Fruit fly (Drosophila melanogaster): ENCODE results near the gene Dip-B.

Gene Dip-B

DNA sequence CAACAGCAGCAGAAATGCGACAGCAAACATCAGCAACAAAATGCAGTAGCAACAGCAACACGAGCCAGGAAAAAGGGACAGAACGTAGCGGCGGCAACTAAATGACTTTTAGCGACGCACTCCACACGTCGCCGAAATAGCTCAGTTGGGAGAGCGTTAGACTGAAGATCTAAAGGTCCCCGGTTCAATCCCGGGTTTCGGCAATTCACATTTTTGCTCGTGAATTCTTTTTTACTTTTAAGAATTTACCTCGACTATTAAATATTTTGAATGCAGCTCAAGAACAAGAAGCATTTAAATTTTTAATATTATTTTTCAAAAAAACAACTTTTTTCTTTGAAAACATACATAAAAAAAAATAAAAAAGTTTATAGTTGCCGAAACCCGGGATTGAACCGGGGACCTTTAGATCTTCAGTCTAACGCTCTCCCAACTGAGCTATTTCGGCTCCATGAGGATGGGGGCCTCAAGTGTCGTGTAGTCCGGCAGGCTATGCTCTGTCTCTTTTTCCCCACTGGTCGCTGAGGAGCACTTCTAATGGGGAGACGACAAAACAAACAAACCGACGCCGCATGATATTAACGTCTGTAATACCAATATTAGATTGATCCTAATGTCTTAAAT, 15.8 kb downstream of the Dip-B start (continued):
- TF ChIP-seq vnd (GFP tag; IDR thresholded peaks at IDR 0.05; ENCODE audit: partially characterized antibody) (peak; percentile 65), Lhr (GFP tag; optimal IDR thresholded peaks at IDR 0.05) (no peak), gcm2 (GFP tag; optimal IDR thresholded peaks at IDR 0.05) (no peak), Dad (GFP tag; optimal IDR thresholded peaks at IDR 0.05) (no peak), CG6689 (GFP tag; IDR thresholded peaks at IDR 0.05) (no peak), Dfd (GFP tag; optimal IDR thresholded peaks at IDR 0.05) (no peak), CG1832 (GFP tag; optimal IDR thresholded peaks at IDR 0.05) (peak; percentile 27), CG16779 (GFP tag; IDR thresholded peaks at IDR 0.05) (no peak), h (optimal IDR thresholded peaks at IDR 0.05) (no peak), CG7839 (tag; optimal IDR thresholded peaks at IDR 0.05) (no peak), sna (GFP tag; IDR thresholded peaks at IDR 0.05; ENCODE audit: partially characterized antibody) (peak; percentile 67), CG4617 (GFP tag; optimal IDR thresholded peaks at IDR 0.05; ENCODE audit: borderline replicate concordance) (no peak), CG7963 (GFP tag; IDR thresholded peaks at IDR 0.05; ENCODE audit: partially characterized antibody) (peak; percentile 68), CG3407 (GFP tag; optimal IDR thresholded peaks at IDR 0.05) (no peak), Sin3A (optimal IDR thresholded peaks at IDR 0.05) (no peak), CG6791 (GFP tag; IDR thresholded peaks at IDR 0.05; ENCODE audit: partially characterized antibody) (peak; percentile 82), gro (GFP tag; optimal IDR thresholded peaks at IDR 0.05) (no peak), CG11504 (tag; optimal IDR thresholded peaks at IDR 0.05) (peak; percentile 18), CG1647 (GFP tag; optimal IDR thresholded peaks at IDR 0.05) (no peak), Doc3 (GFP tag; IDR thresholded peaks at IDR 0.05; ENCODE audit: partially characterized antibody) (no peak)

DNA sequence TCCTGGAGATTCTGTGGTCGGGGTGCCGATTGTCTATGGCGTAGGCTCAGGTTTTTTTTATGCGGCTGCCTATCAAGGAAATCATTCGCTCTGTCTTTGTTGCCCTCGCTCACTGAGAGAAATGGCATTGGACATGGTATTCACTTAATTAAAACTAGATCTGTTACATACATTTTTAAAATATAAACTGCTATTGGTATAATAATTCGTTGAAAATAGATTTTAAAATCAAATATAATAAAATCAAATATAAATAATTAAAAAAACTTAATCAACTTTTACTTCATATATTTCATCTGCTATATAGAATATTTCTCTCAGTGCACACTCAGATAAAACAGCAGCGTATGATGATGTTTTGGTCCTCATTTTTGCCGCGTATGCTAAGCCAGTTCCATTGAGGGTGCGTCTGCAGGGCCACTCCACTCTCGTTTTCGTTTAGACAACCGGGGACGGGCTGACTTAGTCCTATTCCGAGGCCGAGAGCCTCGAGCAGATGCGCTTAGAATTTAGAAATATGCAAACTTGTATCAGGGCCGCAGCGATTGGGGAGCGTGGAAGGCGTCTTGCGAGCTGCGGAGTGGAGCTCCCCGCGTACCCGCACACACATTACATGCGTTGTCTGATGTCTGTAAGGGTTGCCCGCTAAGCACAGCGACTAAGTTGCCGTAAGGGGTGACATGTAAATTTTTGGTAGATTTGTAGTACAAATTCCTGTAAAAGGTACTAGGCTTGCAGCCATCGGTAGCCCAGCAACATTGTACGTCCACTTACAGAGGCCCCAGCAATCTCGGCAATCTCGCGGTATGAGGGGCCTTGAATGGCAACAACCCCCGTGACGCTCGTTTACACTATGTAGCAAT, 17.7 kb downstream of the Dip-B start:
- peak; percentile 3 for TF ChIP-seq Fer1 (GFP tag; optimal IDR thresholded peaks at IDR 0.05)
- no peak for TF ChIP-seq Taf1 (GFP tag; IDR thresholded peaks at IDR 0.05)
- TF ChIP-seq Sox102F (GFP tag; optimal IDR thresholded peaks at IDR 0.05), result peak; percentile 31
- peak; percentile 50 for TF ChIP-seq Blimp-1 (GFP tag; optimal IDR thresholded peaks at IDR 0.05)
- TF ChIP-seq Eip74EF (GFP tag; optimal IDR thresholded peaks at IDR 0.05), result no peak
- peak; percentile 23 for TF ChIP-seq Six4 (GFP tag; optimal IDR thresholded peaks at IDR 0.05)
- no peak for TF ChIP-seq gfzf (GFP tag; optimal IDR thresholded peaks at IDR 0.05)
- TF ChIP-seq CG2875 (GFP tag; optimal IDR thresholded peaks at IDR 0.05), result no peak
- peak; percentile 66 for TF ChIP-seq CG31441 (GFP tag; IDR thresholded peaks at IDR 0.05)
- TF ChIP-seq Hr3 (GFP tag; optimal IDR thresholded peaks at IDR 0.05), result peak; percentile 19
- TF ChIP-seq odd (GFP tag; optimal IDR thresholded peaks at IDR 0.05), result peak; percentile 1
- TF ChIP-seq CG13296 (GFP tag; optimal IDR thresholded peaks at IDR 0.05), result no peak
- no peak for TF ChIP-seq CG9437 (GFP tag; optimal IDR thresholded peaks at IDR 0.05)
- no peak for TF ChIP-seq CG2116 (GFP tag; optimal IDR thresholded peaks at IDR 0.05)
- no peak for TF ChIP-seq cwo (GFP tag; optimal IDR thresholded peaks at IDR 0.05)
- TF ChIP-seq CG14860 (GFP tag; IDR thresholded peaks at IDR 0.05; ENCODE audit: partially characterized antibody), result no peak
- no peak for TF ChIP-seq CG13624 (GFP tag; optimal IDR thresholded peaks at IDR 0.05)
- peak; percentile 40 for TF ChIP-seq CG8388 (GFP tag; optimal IDR thresholded peaks at IDR 0.05)
- no peak for TF ChIP-seq Dfd (GFP tag; optimal IDR thresholded peaks at IDR 0.05)
- TF ChIP-seq YL-1 (GFP tag; optimal IDR thresholded peaks at IDR 0.05), result no peak
- TF ChIP-seq CG18619 (GFP tag; optimal IDR thresholded peaks at IDR 0.05), result peak; percentile 18
- no peak for TF ChIP-seq Aef1 (GFP tag; IDR thresholded peaks at IDR 0.05)
- no peak for TF ChIP-seq Dek (tag; optimal IDR thresholded peaks at IDR 0.05)
- peak; percentile 43 for TF ChIP-seq Sox100B (GFP tag; optimal IDR thresholded peaks at IDR 0.05)
- TF ChIP-seq Optix (GFP tag; IDR thresholded peaks at IDR 0.05), result no peak
- TF ChIP-seq ase (GFP tag; IDR thresholded peaks at IDR 0.05), result no peak
- TF ChIP-seq CG3163 (GFP tag; optimal IDR thresholded peaks at IDR 0.05), result no peak
- TF ChIP-seq CG6683 (GFP tag; optimal IDR thresholded peaks at IDR 0.05), result no peak
- TF ChIP-seq C15 (GFP tag; IDR thresholded peaks at IDR 0.05), result no peak

Data from whole organism, embryonic.